Worm (Caenorhabditis elegans): ENCODE data around the gene nep-22.

The nep-22 gene

ce11 chrX:9021645-9022044 lies 12.7 kb upstream of the nep-22 start, which contains the start of gene T25B6.5:
T25B6.5 (minus strand) TSS chrX:9021745.
- TF ChIP-seq madf-5 (GFP tag; IDR thresholded peaks at IDR 0.05), result no peak

- TF ChIP-seq spr-1 (tag; optimal IDR thresholded peaks at IDR 0.05) (no peak), pha-4 (GFP tag; IDR thresholded peaks at IDR 0.05) (no peak), pha-4 (tag; optimal IDR thresholded peaks at IDR 0.05) (no peak), tag-97 (GFP tag; IDR thresholded peaks at IDR 0.05) (no peak), zip-2 (tag; optimal IDR thresholded peaks at IDR 0.05) (no peak), set-16 (GFP tag; IDR thresholded peaks at IDR 0.05) (no peak), nhr-48 (tag; optimal IDR thresholded peaks at IDR 0.05) (no peak), mdt-29 (GFP tag; IDR thresholded peaks at IDR 0.05) (no peak), nhr-77 (tag; optimal IDR thresholded peaks at IDR 0.05) (no peak), Y5F2A.4 (GFP tag; optimal IDR thresholded peaks at IDR 0.05) (no peak), lsy-2 (tag; optimal IDR thresholded peaks at IDR 0.05) (no peak)
Measured at ce11 chrX:9022779-9023178, 11.6 kb upstream of the nep-22 start, which contains the start of gene T25B6.6. T25B6.6 (minus strand) TSS chrX:9022879.

- TF ChIP-seq Y75B8A.6 (GFP tag; IDR thresholded peaks at IDR 0.05) (no peak), unc-62 (GFP tag; optimal IDR thresholded peaks at IDR 0.05 in 1 of 2) (peak in 1 of 2 experiments; percentile 95), unc-62 (tag; optimal IDR thresholded peaks at IDR 0.05) (no peak)
Measured at ce11 chrX:9023816-9024215, 10.5 kb upstream of the nep-22 start.

- TF ChIP-seq ceh-82 (tag; optimal IDR thresholded peaks at IDR 0.05) (no peak), nhr-48 (tag; optimal IDR thresholded peaks at IDR 0.05) (peak; percentile 56), ama-1 (optimal IDR thresholded peaks at IDR 0.05) (no peak), pha-4 (GFP tag; IDR thresholded peaks at IDR 0.05) (peak; percentile 92), pha-4 (tag; optimal IDR thresholded peaks at IDR 0.05) (no peak), spr-1 (tag; optimal IDR thresholded peaks at IDR 0.05) (peak; percentile 68), F49E8.2 (tag; optimal IDR thresholded peaks at IDR 0.05; ENCODE audit: borderline replicate concordance) (peak; percentile 71), lin-38 (GFP tag; IDR thresholded peaks at IDR 0.05) (no peak; the same call in none of the 2 replicates), Y105C5A.15 (GFP tag; IDR thresholded peaks at IDR 0.05) (no peak), ZK337.2 (GFP tag; IDR thresholded peaks at IDR 0.05) (no peak), lim-7 (GFP tag; IDR thresholded peaks at IDR 0.05) (no peak; the same call in none of the 2 replicates), nhr-237 (tag; optimal IDR thresholded peaks at IDR 0.05) (no peak), Y5F2A.4 (GFP tag; optimal IDR thresholded peaks at IDR 0.05) (peak; percentile 34), dmd-6 (GFP tag; IDR thresholded peaks at IDR 0.05) (peak; percentile 54), T26A8.4 (GFP tag; IDR thresholded peaks at IDR 0.05) (no peak; the same call in 1 of the 2 replicates), zip-11 (GFP tag; IDR thresholded peaks at IDR 0.05) (peak; percentile 88; the same call in 1 of the 2 replicates), arid-1 (GFP tag; conservative IDR thresholded peaks at IDR 0.05) (peak; percentile 89), lin-39 (tag; optimal IDR thresholded peaks at IDR 0.05) (no peak), nhr-6 (tag; optimal IDR thresholded peaks at IDR 0.05) (peak; percentile 8), dpl-1 (GFP tag; optimal IDR thresholded peaks at IDR 0.05) (no peak), ctbp-1 (GFP tag; IDR thresholded peaks at IDR 0.05) (peak; percentile 85), madf-5 (GFP tag; IDR thresholded peaks at IDR 0.05) (peak; percentile 60 to 89; a peak in 3 of 4 replicates), lin-13 (GFP tag; optimal IDR thresholded peaks at IDR 0.05) (no peak), Y75B8A.6 (GFP tag; IDR thresholded peaks at IDR 0.05) (peak; percentile 81; the same call in 1 of the 2 replicates), unc-39 (tag; optimal IDR thresholded peaks at IDR 0.05) (no peak), fos-1 (tag; optimal IDR thresholded peaks at IDR 0.05) (no peak), Y48G9A.11 (GFP tag; IDR thresholded peaks at IDR 0.05) (no peak; the same call in 1 of the 2 replicates), R02D3.7 (tag; optimal IDR thresholded peaks at IDR 0.05) (no peak), egl-27 (tag; optimal IDR thresholded peaks at IDR 0.05) (no peak), daf-8 (GFP tag; IDR thresholded peaks at IDR 0.05) (no peak), madf-9 (GFP tag; conservative IDR thresholded peaks at IDR 0.05) (no peak; the same call in 1 of the 2 replicates), zfp-2 (tag; optimal IDR thresholded peaks at IDR 0.05) (peak; percentile 36), dve-1 (tag; optimal IDR thresholded peaks at IDR 0.05; ENCODE audit: insufficient read depth) (no peak), lin-29 (GFP tag; IDR thresholded peaks at IDR 0.05) (0 out of 2 replicates have a peak, but pooled peaks have one; percentile 67), pqm-1 (tag; optimal IDR thresholded peaks at IDR 0.05) (no peak), ceh-20 (GFP tag; IDR thresholded peaks at IDR 0.05) (peak; percentile 18; the same call in 1 of the 2 replicates), T20F7.1 (GFP tag; optimal IDR thresholded peaks at IDR 0.05) (no peak), mdt-29 (GFP tag; IDR thresholded peaks at IDR 0.05) (no peak), snpc-4 (tag; optimal IDR thresholded peaks at IDR 0.05) (no peak)
Measured at ce11 chrX:9024270-9024669, 10.1 kb upstream of the nep-22 start.

Measured in whole organism, L4 larva.